Worm (Caenorhabditis elegans) whole organism, mixed stage, embryonic: ENCODE results near the gene F35D11.4.

Experiments
- elt-3 ChIP-seq: fragments of 150-350 bp; optimal IDR thresholded peaks from 2 replicates; lab custom pipeline; 2014; ENCODE audit warnings: missing biosample characterization, missing genetic modification characterization
- nhr-237 ChIP-seq: fragments of 150-350 bp; optimal IDR thresholded peaks from 2 replicates; lab custom pipeline; 2014; ENCODE audit warnings: missing biosample characterization, missing genetic modification characterization
- ztf-11 ChIP-seq: fragments of 150-350 bp; optimal IDR thresholded peaks from 2 replicates; lab custom pipeline; 2014; ENCODE audit warnings: missing biosample characterization, missing genetic modification characterization

- TF ChIP-seq ztf-11 (no peak), nhr-237 (tag; lab: Kevin White, UChicago) (no peak), elt-3 (tag; lab: Kevin White, UChicago) (no peak)
Measured at ce11 chrII:4602533-4602932, 694 bp upstream of the F35D11.4 start, which contains the start of gene coa-3.
